Worm (Caenorhabditis elegans) whole organism, midembryonic: ENCODE measurements around the gene him-6.

Source experiments
- med-1 ChIP-seq: sonication (generic microtip); optimal IDR thresholded peaks from 2 replicates; lab custom pipeline; 2017; ENCODE audit warnings: missing genetic modification characterization, mild to moderate bottlenecking, missing compliant biosample characterization, antibody characterized with exemption, missing genetic modification reagents; ENCODE audit not compliant: insufficient read depth
- ref-1 ChIP-seq: fragments of 200-800 bp; sonication (Bioruptor generic); conservative IDR thresholded peaks from 2 replicates; pipeline ENCODE4 v1.3.6; 2022; ENCODE audit warnings: missing genetic modification reagents, missing genetic modification characterization, missing compliant biosample characterization
- ztf-29 ChIP-seq: fragments of 200-800 bp; sonication (Bioruptor generic); IDR thresholded peaks from 2 replicates; pipeline ENCODE4 v1.3.6; 2022; ENCODE audit warnings: missing genetic modification reagents, missing genetic modification characterization, missing compliant biosample characterization

DNA sequence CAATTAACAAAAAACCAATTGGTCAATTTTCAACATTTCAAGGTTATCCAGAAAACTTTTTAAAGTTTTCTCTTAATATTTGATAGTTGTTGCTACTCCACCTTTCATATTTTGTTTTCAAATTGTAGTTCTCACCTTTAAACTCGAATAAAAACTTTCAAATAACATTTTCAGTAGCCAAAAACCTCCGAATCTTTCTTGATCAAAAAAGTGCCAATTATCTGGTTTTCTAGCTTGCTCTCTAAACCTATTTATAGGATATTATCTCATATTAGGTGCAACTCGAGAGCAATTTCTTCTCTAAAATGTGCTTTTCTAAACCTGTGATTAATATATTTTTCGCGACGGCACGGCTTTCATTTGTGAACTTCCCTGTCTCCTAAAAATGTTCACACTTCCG lies 3.4 kb upstream of the him-6 start, which contains the start of gene sru-26:
- no peak for TF ChIP-seq ref-1
- TF ChIP-seq ztf-29 (GFP tag; lab: Robert Waterston, UW) = no peak
- TF ChIP-seq med-1 (GFP tag; lab: Kevin White, UChicago) = no peak
